Fruit fly (Drosophila melanogaster) whole organism, wandering third instar larva: ENCODE data around the gene CG13117.

ENCODE experiments used
- Abd-B ChIP-seq: fragments of >200 bp; optimal IDR thresholded peaks from 2 replicates; lab custom pipeline; 2017; ENCODE audit warnings: missing biosample characterization, missing genetic modification characterization
- CG9705 ChIP-seq: fragments of 200-800 bp; sonication (Bioruptor generic); optimal IDR thresholded peaks from 2 replicates; lab custom pipeline; 2018; ENCODE audit warnings: missing biosample characterization, mild to moderate bottlenecking, missing genetic modification characterization
- br ChIP-seq: fragments of 200-800 bp; sonication (Bioruptor generic); optimal IDR thresholded peaks from 2 replicates; lab custom pipeline; 2016; ENCODE audit warnings: missing biosample characterization, missing genetic modification characterization
- usp ChIP-seq: fragments of >200 bp; optimal IDR thresholded peaks from 2 replicates; lab custom pipeline; 2017; ENCODE audit warnings: missing biosample characterization, missing genetic modification characterization

DNA sequence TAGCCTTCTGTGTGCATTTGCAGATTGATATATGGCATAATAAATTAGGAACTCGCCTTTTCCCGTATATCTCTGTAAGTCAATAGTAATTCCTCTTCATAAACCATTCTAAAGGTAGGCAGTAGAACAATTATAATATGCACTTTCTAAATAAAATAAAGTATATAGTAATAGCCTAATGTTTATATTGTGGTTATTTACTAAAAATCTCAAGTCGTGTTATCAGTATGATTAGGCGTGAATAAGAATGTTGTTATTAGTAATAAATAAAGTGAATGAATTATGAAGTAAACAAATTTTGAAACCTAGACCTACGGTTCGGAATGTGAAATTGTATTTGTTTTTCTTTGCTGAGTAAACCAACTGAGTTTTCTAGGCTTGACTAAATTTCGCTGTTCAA is 40.7 kb upstream of the CG13117 start:
- TF ChIP-seq br (no peak), usp (GFP tag; lab: Kevin White, UChicago) (no peak), CG9705 (GFP tag; lab: Kevin White, UChicago) (no peak), Abd-B (no peak)
